Worm (Caenorhabditis elegans) whole organism, L4 larva: ENCODE results near the gene srh-42.

Experiments
- D1046.2 ChIP-seq: fragments of 200-800 bp; sonication (Bioruptor generic); IDR thresholded peaks from 2 replicates; pipeline ENCODE4 v1.3.6; 2022; ENCODE audit warnings: missing genetic modification characterization, missing compliant biosample characterization
- F44E2.7 ChIP-seq: fragments of 200-800 bp; sonication (Bioruptor generic); IDR thresholded peaks from 2 replicates; pipeline ENCODE4 v2.1.2; 2022; ENCODE audit warnings: missing genetic modification characterization, missing compliant biosample characterization
- T20F7.1 ChIP-seq: fragments of 200-800 bp; sonication (Bioruptor generic); optimal IDR thresholded peaks from 2 replicates; lab custom pipeline; 2018; ENCODE audit warnings: mild to moderate bottlenecking, missing genetic modification characterization, missing compliant biosample characterization
- Y105C5A.15 ChIP-seq: fragments of 200-800 bp; sonication (Bioruptor generic); IDR thresholded peaks from 2 replicates; pipeline ENCODE4 v1.3.6; 2022; ENCODE audit warnings: missing genetic modification characterization, missing compliant biosample characterization
- ZK337.2 ChIP-seq: fragments of 200-800 bp; sonication (Bioruptor generic); IDR thresholded peaks from 2 replicates; pipeline ENCODE4 v1.3.6; 2022; ENCODE audit warnings: missing genetic modification reagents, missing genetic modification characterization, missing compliant biosample characterization
- aha-1 ChIP-seq: fragments of 150-350 bp; peaks from one replicate; lab custom pipeline; 2014; ENCODE audit warnings: missing biosample characterization, missing genetic modification characterization
- ama-1 ChIP-seq: fragments of 150-350 bp; optimal IDR thresholded peaks from 2 replicates; lab custom pipeline; 2014; ENCODE audit warnings: inconsistent platforms, mixed read lengths
- ceh-32 ChIP-seq: sonication (generic microtip); optimal IDR thresholded peaks from 2 replicates; lab custom pipeline; 2016; ENCODE audit warnings: mild to moderate bottlenecking, missing genetic modification characterization, missing compliant biosample characterization; ENCODE audit not compliant: poor library complexity
- daf-16 ChIP-seq, 3 experiments: sonication (generic microtip); optimal IDR thresholded peaks; 2 replicates each; lab custom pipeline; 2016 to 2017; ENCODE audit warnings: missing genetic modification characterization in 3 of 3, missing genetic modification reagents in 3 of 3, mild to moderate bottlenecking in 2 of 3, missing compliant biosample characterization in 2 of 3, missing biosample characterization in 1 of 3, moderate library complexity in 1 of 3
- daf-8 ChIP-seq: fragments of 200-800 bp; sonication (Bioruptor generic); IDR thresholded peaks from 2 replicates; pipeline ENCODE4 v1.3.6; 2022; ENCODE audit warnings: missing genetic modification characterization, missing compliant biosample characterization
- dmd-6 ChIP-seq: fragments of 200-800 bp; sonication (Bioruptor generic); IDR thresholded peaks from 2 replicates; pipeline ENCODE4 v1.3.6; 2022; ENCODE audit warnings: missing genetic modification reagents, missing genetic modification characterization, missing compliant biosample characterization
- dmd-9 ChIP-seq: fragments of 200-800 bp; sonication (Bioruptor generic); IDR thresholded peaks from 2 replicates; pipeline ENCODE4 v1.3.6; 2022; ENCODE audit warnings: missing genetic modification reagents, missing genetic modification characterization, missing compliant biosample characterization
- dpl-1 ChIP-seq: fragments of 150-350 bp; optimal IDR thresholded peaks from 2 replicates; lab custom pipeline; 2014; ENCODE audit warnings: missing biosample characterization, missing genetic modification reagents, missing genetic modification characterization
- egl-43 ChIP-seq: fragments of 200-800 bp; sonication (Bioruptor generic); IDR thresholded peaks from 2 replicates; pipeline ENCODE4 v1.3.6; 2022; ENCODE audit warnings: missing genetic modification reagents, missing genetic modification characterization, missing compliant biosample characterization
- hlh-11 ChIP-seq: fragments of 200-800 bp; sonication (Bioruptor generic); optimal IDR thresholded peaks from 2 replicates; lab custom pipeline; 2018; ENCODE audit warnings: mild to moderate bottlenecking, missing genetic modification characterization, missing compliant biosample characterization
- lin-38 ChIP-seq: fragments of 200-800 bp; sonication (Bioruptor generic); IDR thresholded peaks from 2 replicates; pipeline ENCODE4 v1.3.6; 2022; ENCODE audit warnings: missing genetic modification reagents, missing genetic modification characterization, missing compliant biosample characterization
- lsy-2 ChIP-seq, 2 experiments: fragments of 150-350 bp in 1 of 2; sonication (generic microtip) in 1 of 2; optimal IDR thresholded peaks; 2 replicates each; lab custom pipeline; 2014 to 2017; ENCODE audit warnings: missing biosample characterization in 2 of 2, missing genetic modification characterization in 2 of 2
- madf-5 ChIP-seq, 2 experiments: fragments of 200-800 bp; sonication (Bioruptor generic); IDR thresholded peaks; 2 replicates each; pipeline ENCODE4 v1.3.6; 2022; ENCODE audit warnings: missing compliant biosample characterization in 2 of 2, missing genetic modification characterization in 2 of 2
- mdl-1 ChIP-seq, 2 experiments: fragments of 150-350 bp in 1 of 2; sonication (generic microtip) in 1 of 2; optimal IDR thresholded peaks; 2 replicates each; lab custom pipeline; 2014 to 2017; ENCODE audit warnings: missing biosample characterization in 2 of 2, missing genetic modification characterization in 2 of 2
- mes-2 ChIP-seq: sonication (generic microtip); optimal IDR thresholded peaks from 2 replicates; lab custom pipeline; 2016; ENCODE audit warnings: missing genotype, mild to moderate bottlenecking, missing genetic modification characterization, missing compliant biosample characterization; ENCODE audit not compliant: poor library complexity, severe bottlenecking
- nhr-42 ChIP-seq: fragments of 200-800 bp; sonication (Bioruptor generic); IDR thresholded peaks from 2 replicates; pipeline ENCODE4 v1.3.6; 2022; ENCODE audit warnings: missing genetic modification characterization, missing compliant biosample characterization
- nhr-76 ChIP-seq: fragments of 150-350 bp; optimal IDR thresholded peaks from 2 replicates; lab custom pipeline; 2014; ENCODE audit warnings: missing biosample characterization, missing genetic modification characterization
- rbr-2 ChIP-seq: sonication (generic microtip); optimal IDR thresholded peaks from 2 replicates; lab custom pipeline; 2016; ENCODE audit warnings: missing genotype, missing genetic modification characterization, missing compliant biosample characterization
- set-16 ChIP-seq: fragments of 200-800 bp; sonication (Bioruptor generic); IDR thresholded peaks from 2 replicates; pipeline ENCODE4 v1.3.6; 2022; ENCODE audit warnings: missing genetic modification reagents, missing genetic modification characterization, missing compliant biosample characterization
- skn-1 ChIP-seq: fragments of 150-350 bp; optimal IDR thresholded peaks from 2 replicates; lab custom pipeline; 2014; ENCODE audit warnings: missing biosample characterization, missing genetic modification characterization
- snpc-4 ChIP-seq: fragments of 150-350 bp; optimal IDR thresholded peaks from 2 replicates; lab custom pipeline; 2014; ENCODE audit warnings: missing biosample characterization, missing genetic modification characterization
- unc-130 ChIP-seq: sonication (generic microtip); optimal IDR thresholded peaks from 2 replicates; lab custom pipeline; 2016; ENCODE audit warnings: missing genetic modification reagents, missing genetic modification characterization, missing compliant biosample characterization
- zfp-3 ChIP-seq: fragments of 200-800 bp; sonication (Bioruptor generic); conservative IDR thresholded peaks from 2 replicates; pipeline ENCODE4 v1.3.6; 2022; ENCODE audit warnings: missing genetic modification reagents, missing genetic modification characterization, missing compliant biosample characterization
- ztf-7 ChIP-seq: fragments of 150-350 bp; optimal IDR thresholded peaks from 2 replicates; lab custom pipeline; 2014; ENCODE audit warnings: missing biosample characterization, missing genetic modification characterization

Gene srh-42

DNA sequence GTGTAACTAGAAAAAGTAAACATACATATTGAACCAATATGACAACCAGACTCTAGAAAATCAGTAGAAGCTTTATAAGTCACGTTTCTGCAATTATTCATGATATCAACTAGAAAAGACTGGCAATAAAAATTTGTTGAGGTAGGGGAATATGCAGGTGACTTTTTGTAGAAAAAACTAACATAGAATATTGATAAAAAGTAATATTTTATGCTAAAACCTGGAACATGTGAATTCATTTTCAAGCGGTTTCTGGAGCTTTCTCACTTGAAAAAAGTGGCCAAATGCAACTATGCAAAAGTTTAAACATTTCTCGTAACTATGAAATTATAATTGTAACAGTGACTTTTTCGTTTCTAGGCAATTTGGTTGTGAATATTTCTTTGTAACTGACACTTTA, at the start of gene srh-42:
Gene srh-42 (minus strand): TSS at position 101 of the 400 bp plus-strand sequence.
- TF ChIP-seq D1046.2 (GFP tag; lab: Robert Waterston, UW) (no peak), nhr-76 (no peak), mdl-1 (tag; optimal IDR thresholded peaks at IDR 0.05; lab: Kevin White, UChicago) (no peak), ama-1 (lab: Kevin White, UChicago) (no peak), skn-1 (tag; lab: Kevin White, UChicago) (no peak), dpl-1 (no peak), F44E2.7 (no peak), ZK337.2 (GFP tag; lab: Robert Waterston, UW) (no peak), rbr-2 (tag; lab: Kevin White, UChicago) (no peak), ceh-32 (tag; lab: Kevin White, UChicago) (no peak), dmd-9 (GFP tag; lab: Robert Waterston, UW) (no peak)
- TF ChIP-seq, all 104 proteins: peak for 0

DNA sequence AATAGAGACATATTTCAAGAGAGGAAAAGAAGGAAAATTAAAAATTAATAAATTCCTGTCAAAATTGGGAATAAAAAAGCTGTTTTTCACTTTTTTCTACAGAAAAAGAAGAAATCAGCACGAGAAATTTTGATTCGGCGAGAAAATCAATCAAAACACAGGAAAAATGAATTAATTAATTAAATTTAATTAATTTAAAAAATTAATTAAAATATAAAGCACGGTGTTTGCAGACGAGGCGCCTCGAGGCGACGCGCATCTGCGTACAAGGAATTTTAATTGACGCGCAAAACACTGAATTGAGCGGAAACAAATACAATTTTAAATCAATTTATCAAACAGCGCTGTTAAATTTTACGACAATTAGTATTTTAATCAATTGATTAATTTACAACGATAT, 32.4 kb upstream of the srh-42 start:
- TF ChIP-seq snpc-4 (tag; lab: Kevin White, UChicago) (no peak), lin-38 (peak; percentile 39; the same call in 1 of the 2 replicates), zfp-3 (GFP tag; lab: Robert Waterston, UW) (no peak), egl-43 (GFP tag; lab: Robert Waterston, UW) (no peak), nhr-42 (no peak), mes-2 (tag; lab: Kevin White, UChicago) (peak; percentile 27)

DNA sequence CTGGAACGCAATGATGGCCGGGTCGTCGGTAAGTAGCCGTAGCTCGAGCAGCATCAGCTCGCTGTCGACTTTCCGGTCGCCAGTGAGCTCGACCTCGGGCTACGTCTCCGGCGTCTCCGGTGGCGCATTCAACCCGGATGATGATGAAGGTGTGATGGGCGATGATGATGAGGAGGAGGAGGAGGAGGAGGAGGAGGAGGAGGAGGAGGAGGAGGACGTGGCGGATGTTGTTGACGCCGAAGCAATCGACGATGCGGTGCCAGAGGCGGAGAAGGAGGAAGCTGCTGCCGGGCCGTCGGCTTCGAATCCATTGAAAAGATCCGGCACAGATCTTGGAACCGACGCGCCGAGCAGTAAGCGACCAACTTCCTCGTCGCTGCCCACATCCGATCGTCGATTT, 30.4 kb upstream of the srh-42 start:
- TF ChIP-seq set-16 (peak; percentile 95), aha-1 (tag; lab: Kevin White, UChicago) (peak; percentile 4), madf-5 (GFP tag; IDR thresholded peaks at IDR 0.05; lab: Robert Waterston, UW) (0 out of 4 replicates have a peak, but pooled peaks of 1 of the 2 experiments have one; percentile 12), ztf-7 (no peak), T20F7.1 (no peak), dmd-9 (GFP tag; lab: Robert Waterston, UW) (no peak)

DNA sequence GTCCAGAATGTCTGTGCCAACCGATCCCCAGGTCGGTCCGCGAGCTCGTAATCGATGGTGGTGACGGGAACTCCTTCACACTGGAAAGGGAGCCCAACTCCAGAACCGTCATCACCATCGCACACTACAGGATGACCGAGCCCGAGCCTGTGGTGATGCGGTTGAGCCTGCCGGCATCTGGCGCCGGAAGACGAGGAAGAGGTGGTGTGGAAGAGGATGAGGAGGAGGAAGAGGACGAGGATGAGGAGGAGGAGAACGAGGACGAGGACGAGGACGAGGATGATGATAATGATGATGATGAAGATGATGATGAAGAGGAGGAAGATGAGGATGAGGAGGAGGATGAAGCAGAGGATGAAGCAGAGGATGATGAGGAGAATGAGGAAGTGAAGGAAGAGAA, 29.2 kb upstream of the srh-42 start, which contains the start of gene Y54G11A.14:
Gene Y54G11A.14 (plus strand): TSS at position 132 of the 400 bp plus-strand sequence.
- TF ChIP-seq Y105C5A.15 (0 out of 2 replicates have a peak, but pooled peaks have one; percentile 20), egl-43 (GFP tag; lab: Robert Waterston, UW) (0 out of 2 replicates have a peak, but pooled peaks have one; percentile 22), daf-8 (GFP tag; lab: Robert Waterston, UW) (no peak), dmd-9 (GFP tag; lab: Robert Waterston, UW) (no peak), set-16 (peak; percentile 84), aha-1 (tag; lab: Kevin White, UChicago) (peak; percentile 11)
- TF ChIP-seq, all 104 proteins: peak for 4

DNA sequence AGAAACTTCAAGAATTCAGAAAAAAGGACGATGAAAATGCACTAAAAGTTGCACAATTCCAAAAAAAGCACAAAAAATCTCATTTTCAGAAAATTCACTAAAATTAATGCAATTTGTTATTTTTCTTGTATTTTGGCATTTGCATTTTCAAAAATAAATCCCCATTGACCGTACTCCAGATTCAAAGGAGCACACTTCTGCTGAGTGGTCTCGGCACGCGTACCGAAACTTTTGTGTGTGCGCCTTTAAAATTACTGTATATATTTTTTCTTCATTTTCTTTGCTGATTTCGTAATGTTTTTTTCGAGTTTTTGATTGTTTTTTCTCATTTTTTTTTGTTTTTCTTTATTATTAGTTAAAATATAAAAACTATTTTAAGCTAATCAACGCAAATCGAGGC, 23.3 kb upstream of the srh-42 start:
- TF ChIP-seq lin-38 (0 out of 2 replicates have a peak, but pooled peaks have one; percentile 15), unc-130 (GFP tag; lab: Kevin White, UChicago) (peak; percentile 8), lsy-2 (tag; optimal IDR thresholded peaks at IDR 0.05; lab: Kevin White, UChicago) (peak in 1 of 2 experiments; percentile 23), dmd-6 (no peak)

DNA sequence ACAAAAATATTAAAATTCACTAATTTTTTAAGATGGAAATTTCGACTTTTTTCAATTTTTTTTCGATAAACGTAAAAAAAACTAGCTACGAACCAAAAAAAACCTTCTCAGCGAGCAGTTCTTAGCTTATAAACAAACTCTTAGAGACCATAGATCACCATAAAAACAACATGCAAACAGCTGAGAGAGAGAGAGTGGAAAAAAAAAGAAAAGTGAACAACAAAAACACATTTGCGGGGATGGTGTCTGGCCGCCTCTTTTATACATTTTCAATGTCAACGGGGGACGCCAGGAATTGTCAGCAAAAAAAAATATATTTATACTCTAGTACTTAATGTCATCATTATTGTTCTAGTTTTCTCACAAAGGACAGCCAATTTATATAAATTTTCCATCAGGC, 22.7 kb upstream of the srh-42 start:
- TF ChIP-seq rbr-2 (tag; lab: Kevin White, UChicago) (peak; percentile 2), hlh-11 (tag; lab: Kevin White, UChicago) (peak; percentile 17), madf-5 (GFP tag; IDR thresholded peaks at IDR 0.05; lab: Robert Waterston, UW) (no peak), daf-16 (GFP tag; optimal IDR thresholded peaks at IDR 0.05; lab: Kevin White, UChicago) (peak in 1 of 2 experiments; percentile 66), daf-16 (tag; optimal IDR thresholded peaks at IDR 0.05; lab: Kevin White, UChicago) (peak; percentile 60)
